Worm (Caenorhabditis elegans) whole organism, L2 larva: Measurements from ENCODE around the gene F56A8.9.

ENCODE experiments used
- C34F6.9 ChIP-seq: fragments of 150-350 bp; optimal IDR thresholded peaks from 2 replicates; lab custom pipeline; 2014; ENCODE audit warnings: missing biosample characterization, missing genetic modification characterization
- F13H6.1 ChIP-seq: sonication (generic microtip); optimal IDR thresholded peaks from 2 replicates; lab custom pipeline; 2016; ENCODE audit warnings: missing genetic modification characterization, missing compliant biosample characterization
- R02D3.7 ChIP-seq: fragments of 150-350 bp; optimal IDR thresholded peaks from 2 replicates; lab custom pipeline; 2014; ENCODE audit warnings: missing biosample characterization, missing genetic modification characterization
- Y55F3AM.14 ChIP-seq: fragments of 200-800 bp; sonication (Bioruptor generic); optimal IDR thresholded peaks from 2 replicates; lab custom pipeline; 2018; ENCODE audit warnings: mild to moderate bottlenecking, missing genetic modification characterization, missing compliant biosample characterization
- ZK546.5 ChIP-seq: sonication (generic microtip); optimal IDR thresholded peaks from 2 replicates; lab custom pipeline; 2017; ENCODE audit warnings: missing biosample characterization, missing genetic modification characterization
- alr-1 ChIP-seq: fragments of 150-350 bp; optimal IDR thresholded peaks from 2 replicates; lab custom pipeline; 2014; ENCODE audit warnings: missing biosample characterization, missing genetic modification characterization
- aly-2 ChIP-seq: fragments of 150-350 bp; optimal IDR thresholded peaks from 2 replicates; lab custom pipeline; 2014; ENCODE audit warnings: missing biosample characterization, missing genetic modification characterization
- ama-1 ChIP-seq: fragments of 150-350 bp; optimal IDR thresholded peaks from 2 replicates; lab custom pipeline; 2018; ENCODE audit warnings: inconsistent platforms
- blmp-1 ChIP-seq: sonication (generic microtip); optimal IDR thresholded peaks from 2 replicates; lab custom pipeline; 2017; ENCODE audit warnings: missing genetic modification characterization, mild to moderate bottlenecking, missing compliant biosample characterization, antibody characterized with exemption, moderate library complexity; ENCODE audit not compliant: insufficient read depth
- ceh-16 ChIP-seq: fragments of 150-350 bp; optimal IDR thresholded peaks from 2 replicates; lab custom pipeline; 2014; ENCODE audit warnings: missing biosample characterization, missing genetic modification characterization
- ceh-82 ChIP-seq: fragments of 150-350 bp; optimal IDR thresholded peaks from 2 replicates; lab custom pipeline; 2014; ENCODE audit warnings: missing biosample characterization, missing genetic modification characterization
- crh-2 ChIP-seq: sonication (generic microtip); optimal IDR thresholded peaks from 2 replicates; lab custom pipeline; 2017; ENCODE audit warnings: missing biosample characterization, missing genetic modification characterization
- dmd-4 ChIP-seq: sonication (generic microtip); optimal IDR thresholded peaks from 2 replicates; lab custom pipeline; 2017; ENCODE audit warnings: missing biosample characterization, missing genetic modification characterization
- egl-27 ChIP-seq: sonication (generic microtip); optimal IDR thresholded peaks from 3 replicates; lab custom pipeline; 2017; ENCODE audit warnings: missing biosample characterization, missing genetic modification reagents, missing genetic modification characterization
- elt-1 ChIP-seq: fragments of 150-350 bp; optimal IDR thresholded peaks from 2 replicates; lab custom pipeline; 2014; ENCODE audit warnings: missing biosample characterization, missing genetic modification characterization
- elt-3 ChIP-seq: sonication (generic microtip); optimal IDR thresholded peaks from 2 replicates; lab custom pipeline; 2017; ENCODE audit warnings: missing biosample characterization, missing genetic modification characterization
- fos-1 ChIP-seq: fragments of 150-350 bp; optimal IDR thresholded peaks from 2 replicates; lab custom pipeline; 2014; ENCODE audit warnings: missing biosample characterization, missing genetic modification characterization
- gmeb-1 ChIP-seq: fragments of 150-350 bp; optimal IDR thresholded peaks from 2 replicates; lab custom pipeline; 2014; ENCODE audit warnings: missing biosample characterization, missing genetic modification characterization
- lin-11 ChIP-seq: fragments of 150-350 bp; sonication (generic microtip); optimal IDR thresholded peaks from 2 replicates; lab custom pipeline; 2014; ENCODE audit warnings: missing biosample characterization, missing genetic modification characterization, inconsistent platforms, mixed read lengths
- lin-13 ChIP-seq: fragments of 150-350 bp; optimal IDR thresholded peaks from 2 replicates; lab custom pipeline; 2014; ENCODE audit warnings: missing biosample characterization, missing genetic modification reagents, missing genetic modification characterization
- lin-39 ChIP-seq: fragments of 150-350 bp; optimal IDR thresholded peaks from 2 replicates; lab custom pipeline; 2014; ENCODE audit warnings: missing biosample characterization, missing genetic modification reagents, missing genetic modification characterization
- lsy-2 ChIP-seq, 2 experiments: fragments of 150-350 bp in 1 of 2; sonication (generic microtip) in 1 of 2; optimal IDR thresholded peaks; 2 replicates each; lab custom pipeline; 2014 to 2017; ENCODE audit warnings: missing biosample characterization in 2 of 2, missing genetic modification characterization in 2 of 2
- mab-5 ChIP-seq: fragments of 150-350 bp; optimal IDR thresholded peaks from 2 replicates; lab custom pipeline; 2014; ENCODE audit warnings: missing biosample characterization, missing genetic modification characterization
- mbf-1 ChIP-seq: sonication (generic microtip); optimal IDR thresholded peaks from 2 replicates; lab custom pipeline; 2017; ENCODE audit warnings: missing biosample characterization, missing genetic modification characterization
- mdl-1 ChIP-seq, 2 experiments: fragments of 150-350 bp in 1 of 2; sonication (generic microtip) in 1 of 2; optimal IDR thresholded peaks; 2 replicates each; lab custom pipeline; 2017; ENCODE audit warnings: missing biosample characterization in 2 of 2, missing genetic modification characterization in 2 of 2
- nhr-10 ChIP-seq: sonication (generic microtip); optimal IDR thresholded peaks from 2 replicates; lab custom pipeline; 2017; ENCODE audit warnings: missing biosample characterization, missing genetic modification characterization
- nhr-11 ChIP-seq: fragments of 150-350 bp; optimal IDR thresholded peaks from 2 replicates; lab custom pipeline; 2014; ENCODE audit warnings: missing biosample characterization, missing genetic modification characterization
- nhr-12 ChIP-seq: fragments of 150-350 bp; optimal IDR thresholded peaks from 2 replicates; lab custom pipeline; 2014; ENCODE audit warnings: missing biosample characterization, missing genetic modification characterization
- nhr-129 ChIP-seq: fragments of 150-350 bp; optimal IDR thresholded peaks from 2 replicates; lab custom pipeline; 2014; ENCODE audit warnings: missing biosample characterization, missing genetic modification characterization
- nhr-21 ChIP-seq: fragments of 150-350 bp; optimal IDR thresholded peaks from 2 replicates; lab custom pipeline; 2014; ENCODE audit warnings: missing biosample characterization, missing genetic modification characterization
- nhr-23 ChIP-seq: fragments of 150-350 bp; optimal IDR thresholded peaks from 2 replicates; lab custom pipeline; 2014; ENCODE audit warnings: missing biosample characterization, missing genetic modification reagents, missing genetic modification characterization
- nhr-237 ChIP-seq: fragments of 150-350 bp; optimal IDR thresholded peaks from 2 replicates; lab custom pipeline; 2014; ENCODE audit warnings: missing biosample characterization, missing genetic modification characterization
- nhr-25 ChIP-seq: fragments of 150-350 bp; sonication (generic microtip); optimal IDR thresholded peaks from 3 replicates; lab custom pipeline; 2014; ENCODE audit warnings: missing biosample characterization, missing genetic modification characterization
- nhr-6 ChIP-seq: fragments of 150-350 bp; optimal IDR thresholded peaks from 2 replicates; lab custom pipeline; 2014; ENCODE audit warnings: missing biosample characterization, missing genetic modification characterization
- nhr-77 ChIP-seq: fragments of 150-350 bp; optimal IDR thresholded peaks from 2 replicates; lab custom pipeline; 2014; ENCODE audit warnings: missing biosample characterization, missing genetic modification characterization
- peb-1 ChIP-seq: fragments of 150-350 bp; optimal IDR thresholded peaks from 2 replicates; lab custom pipeline; 2014; ENCODE audit warnings: missing biosample characterization, missing genetic modification characterization
- sem-4 ChIP-seq: fragments of 150-350 bp; optimal IDR thresholded peaks from 2 replicates; lab custom pipeline; 2014; ENCODE audit warnings: missing biosample characterization, missing genetic modification reagents, missing genetic modification characterization
- skn-1 ChIP-seq: sonication (generic microtip); optimal IDR thresholded peaks from 2 replicates; lab custom pipeline; 2017; ENCODE audit warnings: missing biosample characterization, missing genetic modification characterization
- sma-3 ChIP-seq: sonication (generic microtip); optimal IDR thresholded peaks from 2 replicates; lab custom pipeline; 2016; ENCODE audit warnings: missing genetic modification reagents, missing genetic modification characterization, missing compliant biosample characterization
- sma-9 ChIP-seq, 2 experiments: fragments of 150-350 bp in 1 of 2; sonication (generic microtip) in 1 of 2; optimal IDR thresholded peaks; 2 replicates each; lab custom pipeline; 2014 to 2016; ENCODE audit warnings: missing genetic modification characterization in 2 of 2, mild to moderate bottlenecking in 1 of 2, missing biosample characterization in 1 of 2, missing compliant biosample characterization in 1 of 2, missing genetic modification reagents in 1 of 2, moderate library complexity in 1 of 2
- snpc-4 ChIP-seq: fragments of 150-350 bp; optimal IDR thresholded peaks from 2 replicates; lab custom pipeline; 2014; ENCODE audit warnings: missing biosample characterization, missing genetic modification characterization
- unc-39 ChIP-seq: fragments of 150-350 bp; optimal IDR thresholded peaks from 2 replicates; lab custom pipeline; 2014; ENCODE audit warnings: missing biosample characterization, missing genetic modification characterization
- unc-55 ChIP-seq: fragments of 150-350 bp; sonication (generic microtip); optimal IDR thresholded peaks from 3 replicates; lab custom pipeline; 2014; ENCODE audit warnings: missing biosample characterization, missing genetic modification reagents, missing genetic modification characterization
- unc-62 ChIP-seq: fragments of 150-350 bp; optimal IDR thresholded peaks from 2 replicates; lab custom pipeline; 2014; ENCODE audit warnings: missing biosample characterization, missing genetic modification reagents, missing genetic modification characterization
- zag-1 ChIP-seq: fragments of 150-350 bp; optimal IDR thresholded peaks from 2 replicates; lab custom pipeline; 2014; ENCODE audit warnings: missing biosample characterization, missing genetic modification characterization
- ztf-1 ChIP-seq: fragments of 200-800 bp; sonication (Bioruptor generic); conservative IDR thresholded peaks from 2 replicates; pipeline ENCODE4 v1.3.6; 2022; ENCODE audit warnings: missing genetic modification characterization, missing compliant biosample characterization
- ztf-11 ChIP-seq: sonication (generic microtip); optimal IDR thresholded peaks from 2 replicates; lab custom pipeline; 2017; ENCODE audit warnings: missing biosample characterization, missing genetic modification characterization
- ztf-4 ChIP-seq: fragments of 150-350 bp; optimal IDR thresholded peaks from 2 replicates; lab custom pipeline; 2014; ENCODE audit warnings: missing biosample characterization, missing genetic modification characterization

F56A8.9 gene

DNA sequence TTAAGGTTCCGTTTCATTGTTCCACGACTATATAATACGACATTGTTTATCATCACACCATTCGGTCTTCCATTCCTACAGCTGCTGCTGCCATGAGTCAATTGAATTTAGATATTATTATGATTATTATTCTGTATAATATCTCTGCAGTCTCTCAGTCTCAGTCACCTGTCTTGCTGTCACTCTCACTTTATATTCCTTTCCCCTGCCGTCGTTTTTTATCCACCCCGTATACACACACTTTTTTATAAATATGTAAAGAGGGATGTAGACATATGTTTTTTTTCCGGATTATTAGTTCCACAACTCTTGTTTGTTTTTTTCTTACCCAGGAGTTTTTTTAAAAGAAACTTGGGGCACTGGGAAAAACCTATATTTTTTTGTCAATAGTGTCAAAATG lies 17.8 kb downstream of the F56A8.9 start:
- TF ChIP-seq skn-1 (tag; lab: Kevin White, UChicago): no peak

DNA sequence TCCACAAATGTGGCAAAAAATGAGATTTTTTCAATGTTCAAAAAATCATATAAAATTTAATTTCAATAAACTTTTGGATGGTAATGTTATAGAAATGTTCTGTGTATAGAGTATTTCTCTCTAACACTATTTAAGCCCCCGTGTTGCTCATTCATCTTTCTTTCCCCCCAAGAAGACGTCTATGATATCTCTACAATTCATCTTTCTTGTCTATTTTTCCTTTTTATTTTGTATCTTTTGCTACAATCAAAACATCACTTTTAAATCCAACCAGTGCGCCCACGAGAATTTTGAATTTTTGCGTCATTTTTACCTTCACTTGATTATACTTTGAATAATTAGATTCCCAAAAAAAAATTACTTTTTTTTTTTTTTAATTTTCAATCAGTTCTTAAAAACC lies 18.3 kb downstream of the F56A8.9 start:
- TF ChIP-seq sma-9 (GFP tag; optimal IDR thresholded peaks at IDR 0.05; lab: Kevin White, UChicago): peak; percentile 12
- TF ChIP-seq sma-9 (tag; optimal IDR thresholded peaks at IDR 0.05; lab: Kevin White, UChicago): no peak
- TF ChIP-seq ztf-4 (tag; lab: Kevin White, UChicago): no peak
- no peak for TF ChIP-seq nhr-12
- TF ChIP-seq mab-5 (tag; lab: Kevin White, UChicago): peak; percentile 19
- TF ChIP-seq unc-39 (tag; lab: Kevin White, UChicago): no peak
- no peak for TF ChIP-seq aly-2 (tag; lab: Kevin White, UChicago)
- peak; percentile 69 for TF ChIP-seq unc-55 (GFP tag; lab: Kevin White, UChicago)
- TF ChIP-seq alr-1: no peak
- no peak for TF ChIP-seq nhr-10 (tag; lab: Kevin White, UChicago)
- no peak for TF ChIP-seq unc-62 (GFP tag; lab: Kevin White, UChicago)
- TF ChIP-seq nhr-237 (tag; lab: Kevin White, UChicago): no peak
- TF ChIP-seq blmp-1 (tag; lab: Kevin White, UChicago): no peak
- TF ChIP-seq lin-39: no peak

DNA sequence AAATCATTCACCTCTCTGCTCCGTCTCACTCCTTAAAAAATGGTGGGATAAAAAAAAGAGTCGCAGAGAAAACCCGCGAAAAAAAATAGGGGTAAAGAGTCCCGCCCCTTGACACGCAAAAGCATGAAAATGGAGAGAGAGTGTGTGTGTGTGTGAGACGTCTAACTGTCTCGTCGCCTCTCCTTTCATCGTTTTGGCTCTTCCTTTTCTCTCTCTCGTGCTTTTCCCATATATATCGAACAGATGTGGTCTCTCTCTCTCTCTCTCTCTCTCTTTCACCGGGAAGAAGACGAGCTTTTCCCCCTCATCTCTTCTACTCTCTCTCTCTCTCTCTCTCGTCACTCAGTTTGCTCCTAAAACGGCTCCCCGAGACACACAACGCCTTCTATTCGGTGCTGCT lies 21.3 kb downstream of the F56A8.9 start:
- TF ChIP-seq egl-27 (tag; lab: Kevin White, UChicago): peak; percentile 47
- peak; percentile 74 for TF ChIP-seq sem-4 (tag; lab: Kevin White, UChicago)
- peak; percentile 69 for TF ChIP-seq fos-1 (tag; lab: Kevin White, UChicago)
- TF ChIP-seq ztf-4 (tag; lab: Kevin White, UChicago): peak; percentile 17
- peak; percentile 88 for TF ChIP-seq F13H6.1 (tag; lab: Kevin White, UChicago)
- peak; percentile 4 to 76 for TF ChIP-seq lsy-2 (tag; optimal IDR thresholded peaks at IDR 0.05; lab: Kevin White, UChicago)
- no peak for TF ChIP-seq nhr-10 (tag; lab: Kevin White, UChicago)
- TF ChIP-seq ceh-16 (tag; lab: Kevin White, UChicago): no peak
- no peak for TF ChIP-seq nhr-237 (tag; lab: Kevin White, UChicago)
- peak; percentile 9 for TF ChIP-seq nhr-21
- 0 out of 2 replicates have a peak, but pooled peaks have one; percentile 74 for TF ChIP-seq ztf-1
- TF ChIP-seq R02D3.7 (tag; lab: Kevin White, UChicago): no peak
- peak; percentile 74 for TF ChIP-seq Y55F3AM.14 (GFP tag; lab: Kevin White, UChicago)
- TF ChIP-seq nhr-6 (tag; lab: Kevin White, UChicago): peak; percentile 53
- no peak for TF ChIP-seq ztf-11 (tag; lab: Kevin White, UChicago)
- no peak for TF ChIP-seq nhr-25 (tag; lab: Kevin White, UChicago)
- TF ChIP-seq unc-55 (GFP tag; lab: Kevin White, UChicago): peak; percentile 88
- TF ChIP-seq ama-1 (lab: Kevin White, UChicago): no peak
- TF ChIP-seq elt-1 (tag; lab: Kevin White, UChicago): no peak
- TF ChIP-seq lin-11 (tag; lab: Kevin White, UChicago): peak; percentile 2
- peak; percentile 85 for TF ChIP-seq sma-9 (GFP tag; optimal IDR thresholded peaks at IDR 0.05; lab: Kevin White, UChicago)
- no peak for TF ChIP-seq sma-9 (tag; optimal IDR thresholded peaks at IDR 0.05; lab: Kevin White, UChicago)
- TF ChIP-seq sma-3: no peak
- no peak for TF ChIP-seq elt-3 (tag; lab: Kevin White, UChicago)
- TF ChIP-seq unc-39 (tag; lab: Kevin White, UChicago): no peak
- peak; percentile 86 for TF ChIP-seq zag-1
- TF ChIP-seq blmp-1 (tag; lab: Kevin White, UChicago): no peak
- peak; percentile 35 for TF ChIP-seq snpc-4 (tag; lab: Kevin White, UChicago)
- TF ChIP-seq nhr-129: peak; percentile 84
- no peak for TF ChIP-seq nhr-12
- no peak for TF ChIP-seq nhr-77
- TF ChIP-seq nhr-23: no peak
- TF ChIP-seq mab-5 (tag; lab: Kevin White, UChicago): peak; percentile 58
- TF ChIP-seq peb-1: no peak
- TF ChIP-seq ceh-82: no peak
- peak; percentile 63 to 67 for TF ChIP-seq mdl-1 (tag; optimal IDR thresholded peaks at IDR 0.05; lab: Kevin White, UChicago)
- no peak for TF ChIP-seq dmd-4 (tag; lab: Kevin White, UChicago)
- TF ChIP-seq unc-62 (GFP tag; lab: Kevin White, UChicago): no peak
- peak; percentile 2 for TF ChIP-seq ZK546.5
- TF ChIP-seq crh-2 (tag; lab: Kevin White, UChicago): peak; percentile 83
- peak; percentile 38 for TF ChIP-seq skn-1 (tag; lab: Kevin White, UChicago)
- no peak for TF ChIP-seq aly-2 (tag; lab: Kevin White, UChicago)
- TF ChIP-seq lin-39: no peak
- no peak for TF ChIP-seq mbf-1 (tag; lab: Kevin White, UChicago)
- TF ChIP-seq C34F6.9 (tag; lab: Kevin White, UChicago): peak; percentile 89
- TF ChIP-seq lin-13 (GFP tag; lab: Kevin White, UChicago): peak; percentile 42
- no peak for TF ChIP-seq gmeb-1 (tag; lab: Kevin White, UChicago)
- no peak for TF ChIP-seq alr-1
- TF ChIP-seq nhr-11: no peak
